Fruit fly (Drosophila melanogaster) whole organism: ENCODE measurements around the gene Nca.

Experiments used
- CG8478 ChIP-seq: fragments of >200 bp; optimal IDR thresholded peaks from 2 replicates; lab custom pipeline; 2018; ENCODE audit warnings: inconsistent platforms
- EcR ChIP-seq, 2 experiments: fragments of >200 bp; optimal IDR thresholded peaks; 2 replicates each; lab custom pipeline; 2017; ENCODE audit warnings: missing biosample characterization in 2 of 2, missing genetic modification characterization in 2 of 2, missing genetic modification reagents in 2 of 2
- pan ChIP-seq: fragments of >200 bp; optimal IDR thresholded peaks from 2 replicates; lab custom pipeline; 2017
- psq ChIP-seq: fragments of >200 bp; optimal IDR thresholded peaks from 2 replicates; lab custom pipeline; 2017
- usp ChIP-seq: fragments of >200 bp; optimal IDR thresholded peaks from 2 replicates; lab custom pipeline; 2017; ENCODE audit warnings: missing biosample characterization, missing genetic modification characterization, mixed read lengths

- TF ChIP-seq usp (GFP tag; lab: Kevin White, UChicago), result no peak
- TF ChIP-seq pan, result no peak
- TF ChIP-seq CG8478 (lab: Kevin White, UChicago), result no peak
- no peak for TF ChIP-seq psq (lab: Kevin White, UChicago)
- TF ChIP-seq EcR (GFP tag; optimal IDR thresholded peaks at IDR 0.05; lab: Kevin White, UChicago), result no peak
These were observed 2.8 kb upstream of the Nca start, which contains the start of gene Csas for dm6 chr3L:19988891-19989290.
